Worm (Caenorhabditis elegans): ENCODE data around the gene try-14.

DNA sequence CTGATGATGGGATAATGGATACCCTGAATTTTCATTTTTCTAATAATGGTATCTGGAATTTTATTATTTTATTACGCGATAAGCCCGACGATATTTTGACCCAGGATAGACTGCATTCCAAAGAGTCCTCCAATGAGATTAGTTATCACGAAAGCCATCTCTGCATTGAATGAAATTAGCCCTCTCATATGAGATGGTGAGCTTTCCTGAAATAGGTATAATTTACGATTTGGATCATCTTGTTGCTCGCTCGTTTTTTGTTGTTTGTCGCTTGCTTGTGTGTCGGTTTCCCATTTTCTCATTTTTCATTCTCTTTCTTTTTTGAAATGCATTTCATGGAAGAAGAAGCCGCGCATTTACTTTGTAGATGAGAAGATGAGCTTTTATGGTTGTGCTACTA, 3.9 kb downstream of the try-14 start:
- TF ChIP-seq ceh-82 (tag; optimal IDR thresholded peaks at IDR 0.05) = no peak
- no peak for TF ChIP-seq R02D3.7 (tag; optimal IDR thresholded peaks at IDR 0.05)
- TF ChIP-seq snpc-4 (tag; optimal IDR thresholded peaks at IDR 0.05) = no peak
